Fruit fly (Drosophila melanogaster) whole organism, embryonic: Measurements from ENCODE around the gene CG42854.
A peak's percentile ranks its signal among the peaks of the same experiment; 100 is the strongest.

Experiments
- Asciz ChIP-seq: fragments of 200-800 bp; sonication (Bioruptor generic); optimal IDR thresholded peaks from 2 replicates; lab custom pipeline; 2017; ENCODE audit warnings: missing biosample characterization, mild to moderate bottlenecking, missing genetic modification characterization, missing genetic modification reagents
- CG10147 ChIP-seq: fragments of 200-800 bp; sonication (Bioruptor generic); optimal IDR thresholded peaks from 2 replicates; lab custom pipeline; 2019; ENCODE audit warnings: missing biosample characterization, mild to moderate bottlenecking, missing genetic modification characterization, moderate library complexity
- CG10209 ChIP-seq: fragments of 200-800 bp; sonication (Bioruptor generic); optimal IDR thresholded peaks from 3 replicates; lab custom pipeline; 2017; ENCODE audit warnings: missing biosample characterization, mild to moderate bottlenecking, missing genetic modification characterization, missing genetic modification reagents
- CG10267 ChIP-seq: fragments of 200-800 bp; sonication (Bioruptor generic); optimal IDR thresholded peaks from 2 replicates; lab custom pipeline; 2018; ENCODE audit warnings: missing biosample characterization, mild to moderate bottlenecking, missing genetic modification characterization, moderate library complexity
- CG10979 ChIP-seq: fragments of 200-800 bp; sonication (Bioruptor generic); optimal IDR thresholded peaks from 2 replicates; lab custom pipeline; 2018; ENCODE audit warnings: missing biosample characterization, mild to moderate bottlenecking, missing genetic modification characterization, moderate library complexity
- CG11696 ChIP-seq: fragments of 200-800 bp; sonication (Bioruptor generic); IDR thresholded peaks from 2 replicates; pipeline ENCODE4 v1.3.6; 2022; ENCODE audit warnings: missing biosample characterization, missing genetic modification characterization
- CG15269 ChIP-seq: fragments of 200-800 bp; sonication (Bioruptor generic); optimal IDR thresholded peaks from 2 replicates; lab custom pipeline; 2018; ENCODE audit warnings: missing biosample characterization, mild to moderate bottlenecking, missing genetic modification characterization, moderate library complexity
- CG1603 ChIP-seq: fragments of 200-800 bp; sonication (Bioruptor generic); optimal IDR thresholded peaks from 2 replicates; lab custom pipeline; 2019; ENCODE audit warnings: missing biosample characterization, mild to moderate bottlenecking, missing genetic modification characterization, moderate library complexity
- CG16815 ChIP-seq: fragments of 200-800 bp; sonication (Bioruptor generic); optimal IDR thresholded peaks from 3 replicates; lab custom pipeline; 2017; ENCODE audit warnings: missing biosample characterization, mild to moderate bottlenecking, missing genetic modification characterization
- CG17361 ChIP-seq: fragments of 200-800 bp; sonication (Bioruptor generic); IDR thresholded peaks from 3 replicates; pipeline ENCODE4 v1.3.6; 2022; ENCODE audit warnings: missing biosample characterization, missing genetic modification characterization
- CG17385 ChIP-seq: fragments of 200-800 bp; sonication (Bioruptor generic); optimal IDR thresholded peaks from 3 replicates; lab custom pipeline; 2018; ENCODE audit warnings: missing biosample characterization, mild to moderate bottlenecking, missing genetic modification characterization
- CG17612 ChIP-seq: fragments of 200-800 bp; sonication (Bioruptor generic); IDR thresholded peaks from 2 replicates; pipeline ENCODE4 v1.3.6; 2022; ENCODE audit warnings: missing biosample characterization, missing genetic modification characterization
- CG17829 ChIP-seq: fragments of 200-800 bp; optimal IDR thresholded peaks from 2 replicates; lab custom pipeline; 2019; ENCODE audit warnings: missing biosample characterization, mild to moderate bottlenecking, missing genetic modification characterization, moderate library complexity
- CG2712 ChIP-seq: fragments of 200-800 bp; optimal IDR thresholded peaks from 3 replicates; lab custom pipeline; 2019; ENCODE audit warnings: missing biosample characterization, mild to moderate bottlenecking, missing genetic modification characterization, moderate library complexity
- CG31224 ChIP-seq: fragments of 200-800 bp; sonication (Bioruptor generic); IDR thresholded peaks from 2 replicates; pipeline ENCODE4 v1.3.6; 2022; ENCODE audit warnings: missing biosample characterization, missing genetic modification characterization
- CG31441 ChIP-seq: fragments of 200-800 bp; sonication (Bioruptor generic); IDR thresholded peaks from 2 replicates; pipeline ENCODE4 v1.3.6; 2022; ENCODE audit warnings: missing biosample characterization, missing genetic modification characterization
- CG33213 ChIP-seq: fragments of 200-800 bp; sonication (Bioruptor generic); optimal IDR thresholded peaks from 3 replicates; lab custom pipeline; 2016; ENCODE audit warnings: missing biosample characterization, missing genetic modification characterization
- CG4328 ChIP-seq: fragments of 200-800 bp; sonication (Bioruptor generic); optimal IDR thresholded peaks from 3 replicates; lab custom pipeline; 2017; ENCODE audit warnings: missing biosample characterization, missing genetic modification reagents, missing genetic modification characterization
- CG4424 ChIP-seq: fragments of 200-800 bp; sonication (Bioruptor generic); optimal IDR thresholded peaks from 3 replicates; lab custom pipeline; 2016; ENCODE audit warnings: missing biosample characterization, missing genetic modification characterization
- CG5953 ChIP-seq: fragments of 200-800 bp; sonication (Bioruptor generic); IDR thresholded peaks from 2 replicates; pipeline ENCODE4 v1.3.6; 2022; ENCODE audit warnings: missing biosample characterization, missing genetic modification characterization
- CG9437 ChIP-seq: fragments of 200-800 bp; sonication (Bioruptor generic); optimal IDR thresholded peaks from 2 replicates; lab custom pipeline; 2018; ENCODE audit warnings: missing biosample characterization, mild to moderate bottlenecking, missing genetic modification characterization
- CG9727 ChIP-seq: fragments of 200-800 bp; sonication (Bioruptor generic); optimal IDR thresholded peaks from 3 replicates; lab custom pipeline; 2017; ENCODE audit warnings: missing biosample characterization, mild to moderate bottlenecking, missing genetic modification characterization
- D19A ChIP-seq: fragments of 200-800 bp; optimal IDR thresholded peaks from 3 replicates; lab custom pipeline; 2019; ENCODE audit warnings: missing biosample characterization, mild to moderate bottlenecking, missing genetic modification characterization, moderate library complexity
- Dp ChIP-seq: fragments of 200-800 bp; sonication (Bioruptor generic); optimal IDR thresholded peaks from 2 replicates; lab custom pipeline; 2018; ENCODE audit warnings: missing biosample characterization, mild to moderate bottlenecking, missing genetic modification characterization, moderate library complexity
- H15 ChIP-seq: fragments of 200-800 bp; sonication (Bioruptor generic); IDR thresholded peaks from 3 replicates; pipeline ENCODE4 v1.3.6; 2022; ENCODE audit warnings: missing biosample characterization, missing genetic modification characterization
- HLH4C ChIP-seq: fragments of 200-800 bp; sonication (Bioruptor generic); IDR thresholded peaks from 3 replicates; pipeline ENCODE4 v1.3.6; 2022; ENCODE audit warnings: missing biosample characterization, missing genetic modification characterization; ENCODE audit not compliant: partially characterized antibody
- Hmr ChIP-seq: fragments of 200-800 bp; sonication (Bioruptor generic); optimal IDR thresholded peaks from 3 replicates; lab custom pipeline; 2017; ENCODE audit warnings: mild to moderate bottlenecking, missing biosample characterization, missing genetic modification reagents, missing genetic modification characterization
- Hr51 ChIP-seq, 2 experiments: fragments of 200-800 bp; sonication (Bioruptor generic); optimal IDR thresholded peaks; 2 replicates in 1 of 2; 3 replicates in 1 of 2; lab custom pipeline; 2016 to 2018; ENCODE audit warnings: missing biosample characterization in 2 of 2, missing genetic modification characterization in 2 of 2, mild to moderate bottlenecking in 1 of 2, moderate library complexity in 1 of 2
- MBD-R2 ChIP-seq: fragments of 200-800 bp; sonication (Bioruptor generic); IDR thresholded peaks from 2 replicates; pipeline ENCODE4 v1.3.6; 2022; ENCODE audit warnings: missing biosample characterization, missing genetic modification characterization
- NfI ChIP-seq: fragments of 200-800 bp; sonication (Bioruptor generic); optimal IDR thresholded peaks from 3 replicates; lab custom pipeline; 2018; ENCODE audit warnings: missing biosample characterization, mild to moderate bottlenecking, missing genetic modification characterization, moderate library complexity
- Ptx1 ChIP-seq: fragments of 200-800 bp; sonication (Bioruptor generic); IDR thresholded peaks from 2 replicates; pipeline ENCODE4 v1.3.6; 2022; ENCODE audit warnings: missing biosample characterization, missing genetic modification characterization
- Sox100B ChIP-seq: fragments of 200-800 bp; sonication (Bioruptor generic); optimal IDR thresholded peaks from 3 replicates; lab custom pipeline; 2018; ENCODE audit warnings: missing biosample characterization, mild to moderate bottlenecking, missing genetic modification characterization
- YL-1 ChIP-seq: fragments of 200-800 bp; sonication (Bioruptor generic); optimal IDR thresholded peaks from 3 replicates; lab custom pipeline; 2017; ENCODE audit warnings: missing biosample characterization, mild to moderate bottlenecking, missing genetic modification characterization
- az2 ChIP-seq: fragments of 200-800 bp; sonication (Bioruptor generic); optimal IDR thresholded peaks from 3 replicates; lab custom pipeline; 2016; ENCODE audit warnings: missing biosample characterization, missing genetic modification characterization
- bsh ChIP-seq, 2 experiments: fragments of 200-800 bp; sonication (Bioruptor generic); optimal IDR thresholded peaks; 2 replicates each; lab custom pipeline; 2017 to 2018; ENCODE audit warnings: mild to moderate bottlenecking in 2 of 2, missing biosample characterization in 2 of 2, missing genetic modification characterization in 2 of 2, moderate library complexity in 1 of 2
- ewg ChIP-seq: fragments of 200-800 bp; sonication (Bioruptor generic); optimal IDR thresholded peaks from 3 replicates; lab custom pipeline; 2017; ENCODE audit warnings: mild to moderate bottlenecking, missing biosample characterization, missing genetic modification reagents, missing genetic modification characterization
- exex ChIP-seq: fragments of 200-800 bp; sonication (Bioruptor generic); optimal IDR thresholded peaks from 4 replicates; lab custom pipeline; 2018; ENCODE audit warnings: missing biosample characterization, mild to moderate bottlenecking, missing genetic modification characterization, moderate library complexity
- fd3F ChIP-seq: fragments of 200-800 bp; sonication (Bioruptor generic); optimal IDR thresholded peaks from 2 replicates; lab custom pipeline; 2018; ENCODE audit warnings: missing biosample characterization, mild to moderate bottlenecking, missing genetic modification characterization, moderate library complexity
- ftz-f1 ChIP-seq: fragments of 200-800 bp; sonication (Bioruptor generic); optimal IDR thresholded peaks from 2 replicates; lab custom pipeline; 2016; ENCODE audit warnings: missing biosample characterization, missing genetic modification characterization
- h ChIP-seq: fragments of >200 bp; optimal IDR thresholded peaks from 2 replicates; lab custom pipeline; 2017
- kay ChIP-seq: fragments of 200-800 bp; sonication (Bioruptor generic); optimal IDR thresholded peaks from 2 replicates; lab custom pipeline; 2016; ENCODE audit warnings: missing biosample characterization, missing genetic modification characterization
- lola ChIP-seq, 3 experiments: fragments of >200 bp in 2 of 3; fragments of 200-800 bp in 1 of 3; sonication (Bioruptor generic) in 1 of 3; optimal IDR thresholded peaks; 2 replicates each; lab custom pipeline; 2017 to 2019; ENCODE audit warnings: missing biosample characterization in 3 of 3, missing genetic modification characterization in 3 of 3, mild to moderate bottlenecking in 1 of 3, moderate library complexity in 1 of 3
- nau ChIP-seq: fragments of 200-800 bp; sonication (Bioruptor generic); optimal IDR thresholded peaks from 3 replicates; lab custom pipeline; 2017; ENCODE audit warnings: missing biosample characterization, mild to moderate bottlenecking, missing genetic modification characterization, missing genetic modification reagents
- nmo ChIP-seq: fragments of 200-800 bp; sonication (Bioruptor generic); optimal IDR thresholded peaks from 2 replicates; lab custom pipeline; 2018; ENCODE audit warnings: missing biosample characterization, mild to moderate bottlenecking, missing genetic modification characterization, moderate library complexity
- phol ChIP-seq: fragments of 200-800 bp; sonication (Bioruptor generic); optimal IDR thresholded peaks from 3 replicates; lab custom pipeline; 2018; ENCODE audit warnings: missing biosample characterization, mild to moderate bottlenecking, missing genetic modification characterization, moderate library complexity
- pita ChIP-seq: fragments of 200-800 bp; sonication (Bioruptor generic); optimal IDR thresholded peaks from 2 replicates; lab custom pipeline; 2017; ENCODE audit warnings: missing biosample characterization, mild to moderate bottlenecking, missing genetic modification characterization
- ranshi ChIP-seq: fragments of 200-800 bp; sonication (Bioruptor generic); IDR thresholded peaks from 2 replicates; pipeline ENCODE4 v1.3.6; 2022; ENCODE audit warnings: missing biosample characterization, missing genetic modification characterization
- row ChIP-seq: fragments of 200-800 bp; sonication (Bioruptor generic); IDR thresholded peaks from 3 replicates; pipeline ENCODE4 v1.3.6; 2022; ENCODE audit warnings: missing biosample characterization, missing genetic modification characterization
- sqz ChIP-seq: fragments of 200-800 bp; sonication (Bioruptor generic); optimal IDR thresholded peaks from 3 replicates; lab custom pipeline; 2018; ENCODE audit warnings: missing biosample characterization, mild to moderate bottlenecking, missing genetic modification characterization
- sug ChIP-seq: fragments of 200-800 bp; optimal IDR thresholded peaks from 2 replicates; lab custom pipeline; 2019; ENCODE audit warnings: missing biosample characterization, mild to moderate bottlenecking, missing genetic modification characterization, moderate library complexity

The CG42854 gene

DNA sequence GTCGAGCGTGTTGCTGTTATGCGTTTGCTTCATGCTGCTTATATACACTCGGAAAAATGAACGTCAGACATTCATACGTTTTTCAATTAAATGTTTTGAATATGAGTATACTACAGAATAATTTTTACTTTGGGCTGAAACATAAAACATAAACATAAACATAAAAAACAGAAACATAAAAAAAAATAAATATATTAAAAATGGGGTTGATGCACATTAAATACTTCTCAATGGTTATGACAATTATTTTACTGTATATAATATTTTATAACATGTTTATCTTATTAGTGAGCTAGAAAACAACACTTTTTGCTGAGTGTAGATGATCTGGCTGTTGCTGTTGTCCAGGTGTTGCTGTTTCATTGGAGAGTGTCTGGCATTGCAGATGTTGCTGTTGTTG is 9.4 kb downstream of the CG42854 start (continued):
- TF ChIP-seq ftz-f1 (GFP tag; lab: Kevin White, UChicago), result no peak
- no peak for TF ChIP-seq Sox100B
- peak; percentile 51 for TF ChIP-seq CG31441
- TF ChIP-seq lola (GFP tag; optimal IDR thresholded peaks at IDR 0.05; lab: Kevin White, UChicago), result peak in 1 of 3 experiments; percentile 26
- peak; percentile 18 for TF ChIP-seq CG15269 (tag; lab: Kevin White, UChicago)
- peak; percentile 23; the same call in 1 of the 2 replicates for TF ChIP-seq Ptx1 (GFP tag; lab: Robert Waterston, UW)
- no peak for TF ChIP-seq MBD-R2
- TF ChIP-seq CG9727 (GFP tag; lab: Kevin White, UChicago), result no peak
- TF ChIP-seq CG31224 (GFP tag; lab: Robert Waterston, UW), result no peak
- no peak for TF ChIP-seq CG5953 (GFP tag; lab: Robert Waterston, UW)
- TF ChIP-seq fd3F (GFP tag; lab: Kevin White, UChicago), result no peak
- TF ChIP-seq CG17829, result peak; percentile 10
- TF ChIP-seq H15, result no peak
- no peak for TF ChIP-seq exex (tag; lab: Kevin White, UChicago)
- TF ChIP-seq kay (GFP tag; lab: Kevin White, UChicago), result no peak
- no peak for TF ChIP-seq CG10147 (GFP tag; lab: Kevin White, UChicago)
- TF ChIP-seq Dp (GFP tag; lab: Kevin White, UChicago), result no peak
- TF ChIP-seq CG10267 (tag; lab: Kevin White, UChicago), result peak; percentile 9
- peak; percentile 0 for TF ChIP-seq ewg (GFP tag; lab: Kevin White, UChicago)
- no peak for TF ChIP-seq sqz (GFP tag; lab: Kevin White, UChicago)
- TF ChIP-seq sug (tag; lab: Kevin White, UChicago), result no peak
- peak; percentile 22 for TF ChIP-seq CG4424 (GFP tag; lab: Kevin White, UChicago)
- TF ChIP-seq CG10979, result peak; percentile 42
- no peak for TF ChIP-seq CG17612 (GFP tag; lab: Robert Waterston, UW)
- TF ChIP-seq Hr51 (GFP tag; optimal IDR thresholded peaks at IDR 0.05; lab: Kevin White, UChicago), result peak in 1 of 2 experiments; percentile 63
- no peak for TF ChIP-seq CG33213 (GFP tag; lab: Kevin White, UChicago)
- TF ChIP-seq D19A (tag; lab: Kevin White, UChicago), result peak; percentile 20
- no peak for TF ChIP-seq CG16815 (GFP tag; lab: Kevin White, UChicago)
- no peak for TF ChIP-seq HLH4C (GFP tag; lab: Robert Waterston, UW)
- TF ChIP-seq az2, result peak; percentile 27
- peak; percentile 9 for TF ChIP-seq CG9437 (GFP tag; lab: Kevin White, UChicago)
- no peak for TF ChIP-seq pita (GFP tag; lab: Kevin White, UChicago)
- TF ChIP-seq Asciz, result peak; percentile 13
- TF ChIP-seq NfI (GFP tag; lab: Kevin White, UChicago), result no peak
- TF ChIP-seq CG17361, result 0 out of 3 replicates have a peak, but pooled peaks have one; percentile 46
- peak; percentile 24 for TF ChIP-seq nmo (GFP tag; lab: Kevin White, UChicago)
- TF ChIP-seq CG11696, result no peak
- peak; percentile 22 to 38 for TF ChIP-seq bsh (GFP tag; optimal IDR thresholded peaks at IDR 0.05; lab: Kevin White, UChicago)
- no peak for TF ChIP-seq CG10209 (GFP tag; lab: Kevin White, UChicago)
- TF ChIP-seq h, result no peak
- TF ChIP-seq nau, result no peak
- TF ChIP-seq ranshi (GFP tag; lab: Robert Waterston, UW), result no peak
- TF ChIP-seq CG2712, result peak; percentile 36
- no peak for TF ChIP-seq Hmr (GFP tag; lab: Kevin White, UChicago)
- TF ChIP-seq phol (tag; lab: Kevin White, UChicago), result peak; percentile 52
- TF ChIP-seq YL-1 (GFP tag; lab: Kevin White, UChicago), result no peak
- no peak for TF ChIP-seq CG4328 (GFP tag; lab: Kevin White, UChicago)
- TF ChIP-seq row (GFP tag; lab: Robert Waterston, UW), result peak; percentile 40; the same call in 2 of the 3 replicates
- TF ChIP-seq CG1603 (tag; lab: Kevin White, UChicago), result no peak
- no peak for TF ChIP-seq CG17385 (GFP tag; lab: Kevin White, UChicago)
